Worm (Caenorhabditis elegans) whole organism, L4 larva: ENCODE results near the gene somi-1.

Source experiments
- F10B5.3 ChIP-seq: sonication (generic microtip); optimal IDR thresholded peaks from 2 replicates; lab custom pipeline; 2016; ENCODE audit warnings: mild to moderate bottlenecking, missing genetic modification characterization, missing compliant biosample characterization
- F37D6.2 ChIP-seq: sonication (generic microtip); optimal IDR thresholded peaks from 2 replicates; lab custom pipeline; 2016; ENCODE audit warnings: mild to moderate bottlenecking, missing genetic modification characterization, missing compliant biosample characterization
- F44E2.7 ChIP-seq: fragments of 200-800 bp; sonication (Bioruptor generic); IDR thresholded peaks from 2 replicates; pipeline ENCODE4 v2.1.2; 2022; ENCODE audit warnings: missing genetic modification characterization, missing compliant biosample characterization
- F49E8.2 ChIP-seq: sonication (generic microtip); optimal IDR thresholded peaks from 2 replicates; lab custom pipeline; 2016; ENCODE audit warnings: missing compliant biosample characterization, mild to moderate bottlenecking, missing genetic modification characterization, borderline replicate concordance
- T20F7.1 ChIP-seq: fragments of 200-800 bp; sonication (Bioruptor generic); optimal IDR thresholded peaks from 2 replicates; lab custom pipeline; 2018; ENCODE audit warnings: mild to moderate bottlenecking, missing genetic modification characterization, missing compliant biosample characterization
- Y48G9A.11 ChIP-seq: fragments of 200-800 bp; sonication (Bioruptor generic); IDR thresholded peaks from 2 replicates; pipeline ENCODE4 v1.3.6; 2022; ENCODE audit warnings: missing genetic modification reagents, missing genetic modification characterization, missing compliant biosample characterization
- Y75B8A.6 ChIP-seq: fragments of 200-800 bp; sonication (Bioruptor generic); IDR thresholded peaks from 2 replicates; pipeline ENCODE4 v1.3.6; 2022; ENCODE audit warnings: missing genetic modification reagents, missing genetic modification characterization, missing compliant biosample characterization
- aha-1 ChIP-seq: fragments of 150-350 bp; peaks from one replicate; lab custom pipeline; 2014; ENCODE audit warnings: missing biosample characterization, missing genetic modification characterization
- ceh-44 ChIP-seq: fragments of 200-800 bp; sonication (Bioruptor generic); IDR thresholded peaks from 2 replicates; pipeline ENCODE4 v1.3.6; 2022; ENCODE audit warnings: missing genetic modification reagents, missing genetic modification characterization, missing compliant biosample characterization
- ceh-82 ChIP-seq: sonication (generic microtip); optimal IDR thresholded peaks from 2 replicates; lab custom pipeline; 2017; ENCODE audit warnings: missing biosample characterization, missing genetic modification characterization
- cey-2 ChIP-seq: sonication (generic microtip); optimal IDR thresholded peaks from 3 replicates; lab custom pipeline; 2017; ENCODE audit warnings: missing genetic modification characterization, mild to moderate bottlenecking, missing compliant biosample characterization, antibody characterized with exemption, borderline replicate concordance; ENCODE audit not compliant: insufficient read depth
- ctbp-1 ChIP-seq: fragments of 200-800 bp; sonication (Bioruptor generic); IDR thresholded peaks from 2 replicates; pipeline ENCODE4 v1.3.6; 2022; ENCODE audit warnings: missing genetic modification reagents, missing genetic modification characterization, missing compliant biosample characterization
- daf-12 ChIP-seq: fragments of 150-350 bp; optimal IDR thresholded peaks from 2 replicates; lab custom pipeline; 2014; ENCODE audit warnings: missing biosample characterization, missing genetic modification reagents, missing genetic modification characterization
- daf-16 ChIP-seq, 3 experiments: sonication (generic microtip); optimal IDR thresholded peaks; 2 replicates each; lab custom pipeline; 2016 to 2017; ENCODE audit warnings: missing genetic modification characterization in 3 of 3, missing genetic modification reagents in 3 of 3, mild to moderate bottlenecking in 2 of 3, missing compliant biosample characterization in 2 of 3, missing biosample characterization in 1 of 3, moderate library complexity in 1 of 3
- daf-19 ChIP-seq: fragments of 200-800 bp; sonication (Bioruptor generic); conservative IDR thresholded peaks from 2 replicates; pipeline ENCODE4 v1.3.6; 2022; ENCODE audit warnings: missing genetic modification characterization, missing compliant biosample characterization
- daf-8 ChIP-seq: fragments of 200-800 bp; sonication (Bioruptor generic); IDR thresholded peaks from 2 replicates; pipeline ENCODE4 v1.3.6; 2022; ENCODE audit warnings: missing genetic modification characterization, missing compliant biosample characterization
- dmd-6 ChIP-seq: fragments of 200-800 bp; sonication (Bioruptor generic); IDR thresholded peaks from 2 replicates; pipeline ENCODE4 v1.3.6; 2022; ENCODE audit warnings: missing genetic modification reagents, missing genetic modification characterization, missing compliant biosample characterization
- dpl-1 ChIP-seq: fragments of 150-350 bp; optimal IDR thresholded peaks from 2 replicates; lab custom pipeline; 2014; ENCODE audit warnings: missing biosample characterization, missing genetic modification reagents, missing genetic modification characterization
- dve-1 ChIP-seq: sonication (generic microtip); optimal IDR thresholded peaks from 2 replicates; lab custom pipeline; 2017; ENCODE audit warnings: antibody characterized with exemption, mild to moderate bottlenecking, missing genetic modification characterization, missing compliant biosample characterization; ENCODE audit not compliant: insufficient read depth
- egl-27 ChIP-seq: sonication (generic microtip); optimal IDR thresholded peaks from 3 replicates; lab custom pipeline; 2017; ENCODE audit warnings: missing biosample characterization, missing genetic modification reagents, missing genetic modification characterization
- fos-1 ChIP-seq: fragments of 150-350 bp; optimal IDR thresholded peaks from 2 replicates; lab custom pipeline; 2014; ENCODE audit warnings: missing biosample characterization, missing genetic modification characterization
- hif-1 ChIP-seq, 2 experiments: sonication (generic microtip); optimal IDR thresholded peaks; 2 replicates each; lab custom pipeline; 2016 to 2017; ENCODE audit warnings: missing compliant biosample characterization in 2 of 2, missing genetic modification characterization in 2 of 2, missing genetic modification reagents in 2 of 2, missing genotype in 2 of 2, mild to moderate bottlenecking in 1 of 2
- hlh-11 ChIP-seq: fragments of 200-800 bp; sonication (Bioruptor generic); optimal IDR thresholded peaks from 2 replicates; lab custom pipeline; 2018; ENCODE audit warnings: mild to moderate bottlenecking, missing genetic modification characterization, missing compliant biosample characterization
- hlh-30 ChIP-seq: sonication (generic microtip); optimal IDR thresholded peaks from 2 replicates; lab custom pipeline; 2017; ENCODE audit warnings: antibody characterized with exemption, mild to moderate bottlenecking, missing genetic modification characterization, missing compliant biosample characterization; ENCODE audit not compliant: insufficient read depth
- lin-29 ChIP-seq: fragments of 200-800 bp; sonication (Bioruptor generic); IDR thresholded peaks from 2 replicates; pipeline ENCODE4 v1.3.6; 2022; ENCODE audit warnings: missing genetic modification reagents, missing genetic modification characterization, missing compliant biosample characterization
- madf-5 ChIP-seq, 2 experiments: fragments of 200-800 bp; sonication (Bioruptor generic); IDR thresholded peaks; 2 replicates each; pipeline ENCODE4 v1.3.6; 2022; ENCODE audit warnings: missing compliant biosample characterization in 2 of 2, missing genetic modification characterization in 2 of 2
- mdl-1 ChIP-seq, 2 experiments: fragments of 150-350 bp in 1 of 2; sonication (generic microtip) in 1 of 2; optimal IDR thresholded peaks; 2 replicates each; lab custom pipeline; 2014 to 2017; ENCODE audit warnings: missing biosample characterization in 2 of 2, missing genetic modification characterization in 2 of 2
- mep-1 ChIP-seq: fragments of 150-350 bp; sonication (generic microtip); optimal IDR thresholded peaks from 3 replicates; lab custom pipeline; 2014; ENCODE audit warnings: missing biosample characterization, missing genetic modification characterization
- mxl-2 ChIP-seq: fragments of 200-800 bp; sonication (Bioruptor generic); conservative IDR thresholded peaks from 2 replicates; pipeline ENCODE4 v1.3.6; 2022; ENCODE audit warnings: missing genetic modification reagents, missing genetic modification characterization, missing compliant biosample characterization
- mxl-3 ChIP-seq: fragments of 200-800 bp; sonication (Bioruptor generic); optimal IDR thresholded peaks from 2 replicates; lab custom pipeline; 2018; ENCODE audit warnings: mild to moderate bottlenecking, missing genetic modification characterization, missing compliant biosample characterization
- nhr-10 ChIP-seq: fragments of 150-350 bp; optimal IDR thresholded peaks from 2 replicates; lab custom pipeline; 2014; ENCODE audit warnings: missing biosample characterization, missing genetic modification characterization
- nhr-102 ChIP-seq: sonication (generic microtip); optimal IDR thresholded peaks from 2 replicates; lab custom pipeline; 2016; ENCODE audit warnings: mild to moderate bottlenecking, missing genetic modification characterization, moderate library complexity, missing compliant biosample characterization
- nhr-28 ChIP-seq: fragments of 150-350 bp; optimal IDR thresholded peaks from 2 replicates; lab custom pipeline; 2014; ENCODE audit warnings: missing biosample characterization, missing genetic modification characterization
- nhr-41 ChIP-seq: fragments of 200-800 bp; sonication (Bioruptor generic); IDR thresholded peaks from 2 replicates; pipeline ENCODE4 v1.3.6; 2022; ENCODE audit warnings: missing genetic modification reagents, missing genetic modification characterization, missing compliant biosample characterization
- nhr-42 ChIP-seq: fragments of 200-800 bp; sonication (Bioruptor generic); IDR thresholded peaks from 2 replicates; pipeline ENCODE4 v1.3.6; 2022; ENCODE audit warnings: missing genetic modification characterization, missing compliant biosample characterization
- nhr-48 ChIP-seq: sonication (generic microtip); optimal IDR thresholded peaks from 2 replicates; lab custom pipeline; 2016; ENCODE audit warnings: mild to moderate bottlenecking, missing genetic modification characterization, missing compliant biosample characterization
- pha-4 ChIP-seq, 2 experiments: fragments of 150-350 bp in 1 of 2; fragments of 200-800 bp in 1 of 2; sonication (Bioruptor generic) in 1 of 2; IDR thresholded peaks in 1 of 2; optimal IDR thresholded peaks in 1 of 2; 2 replicates each; pipeline versions ENCODE4 v1.3.6 to Lab custom; 2014 to 2022; ENCODE audit warnings: missing genetic modification characterization in 2 of 2, missing genetic modification reagents in 2 of 2, missing biosample characterization in 1 of 2, missing compliant biosample characterization in 1 of 2
- pqm-1 ChIP-seq: sonication (generic microtip); optimal IDR thresholded peaks from 2 replicates; lab custom pipeline; 2017; ENCODE audit warnings: missing biosample characterization, missing genetic modification characterization
- sdz-12 ChIP-seq: fragments of 200-800 bp; sonication (Bioruptor generic); optimal IDR thresholded peaks from 2 replicates; lab custom pipeline; 2018; ENCODE audit warnings: mild to moderate bottlenecking, missing genetic modification characterization, missing compliant biosample characterization
- set-16 ChIP-seq: fragments of 200-800 bp; sonication (Bioruptor generic); IDR thresholded peaks from 2 replicates; pipeline ENCODE4 v1.3.6; 2022; ENCODE audit warnings: missing genetic modification reagents, missing genetic modification characterization, missing compliant biosample characterization
- skn-1 ChIP-seq: fragments of 150-350 bp; optimal IDR thresholded peaks from 2 replicates; lab custom pipeline; 2014; ENCODE audit warnings: missing biosample characterization, missing genetic modification characterization
- snpc-4 ChIP-seq: fragments of 150-350 bp; optimal IDR thresholded peaks from 2 replicates; lab custom pipeline; 2014; ENCODE audit warnings: missing biosample characterization, missing genetic modification characterization
- tra-1 ChIP-seq: fragments of 200-800 bp; sonication (Bioruptor generic); IDR thresholded peaks from 2 replicates; pipeline ENCODE4 v1.3.6; 2022; ENCODE audit warnings: missing genetic modification reagents, missing genetic modification characterization, missing compliant biosample characterization
- unc-130 ChIP-seq: sonication (generic microtip); optimal IDR thresholded peaks from 2 replicates; lab custom pipeline; 2016; ENCODE audit warnings: missing genetic modification reagents, missing genetic modification characterization, missing compliant biosample characterization
- unc-62 ChIP-seq, 3 experiments: fragments of 150-350 bp in 1 of 3; sonication (generic microtip); optimal IDR thresholded peaks in 2 of 3; peaks in 1 of 3; 1 replicate in 1 of 3; 2 replicates in 2 of 3; lab custom pipeline; 2014 to 2017; ENCODE audit warnings: missing biosample characterization in 3 of 3, missing genetic modification characterization in 3 of 3, missing genetic modification reagents in 3 of 3, missing genotype in 1 of 3
- zag-1 ChIP-seq: fragments of 150-350 bp; optimal IDR thresholded peaks from 2 replicates; lab custom pipeline; 2014; ENCODE audit warnings: missing biosample characterization, missing genetic modification characterization
- zip-11 ChIP-seq: fragments of 200-800 bp; sonication (Bioruptor generic); IDR thresholded peaks from 2 replicates; pipeline ENCODE4 v1.3.6; 2022; ENCODE audit warnings: missing genetic modification characterization, missing compliant biosample characterization
- zip-2 ChIP-seq: fragments of 150-350 bp; optimal IDR thresholded peaks from 2 replicates; lab custom pipeline; 2014; ENCODE audit warnings: missing biosample characterization, missing genetic modification characterization
- ztf-11 ChIP-seq: fragments of 150-350 bp; optimal IDR thresholded peaks from 2 replicates; lab custom pipeline; 2014; ENCODE audit warnings: missing biosample characterization, missing genetic modification characterization
- ztf-7 ChIP-seq: fragments of 150-350 bp; optimal IDR thresholded peaks from 2 replicates; lab custom pipeline; 2014; ENCODE audit warnings: missing biosample characterization, missing genetic modification characterization

somi-1 gene

DNA sequence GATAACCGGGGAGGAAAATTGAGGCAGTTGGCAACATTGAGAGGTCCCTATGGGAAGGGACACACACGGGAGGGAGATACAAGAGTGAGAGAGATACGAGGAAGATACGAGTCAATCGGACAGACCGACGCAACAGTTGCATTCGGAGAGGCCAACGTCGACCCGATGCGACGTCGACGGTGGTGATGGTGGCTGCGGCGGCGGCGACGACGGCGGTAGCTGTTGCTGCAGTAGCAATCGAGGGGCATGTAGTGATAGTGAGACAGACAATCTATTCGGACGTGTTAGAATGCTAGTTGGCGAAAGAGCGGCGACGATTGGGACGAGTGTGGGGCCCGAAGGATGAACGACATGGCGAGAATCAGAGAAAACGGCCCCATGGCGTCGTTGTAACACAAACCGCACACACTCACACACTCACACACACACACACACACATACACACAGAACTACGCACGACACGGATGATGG, 2.2 kb upstream of the somi-1 start:
- TF ChIP-seq nhr-10 (tag; lab: Kevin White, UChicago) (no peak), dve-1 (tag; lab: Kevin White, UChicago) (no peak), nhr-102 (tag; lab: Kevin White, UChicago) (no peak), T20F7.1 (GFP tag; lab: Kevin White, UChicago) (no peak), nhr-41 (no peak), F49E8.2 (tag; lab: Kevin White, UChicago) (no peak), pha-4 (GFP tag; IDR thresholded peaks at IDR 0.05; lab: Robert Waterston, UW) (no peak), pha-4 (tag; optimal IDR thresholded peaks at IDR 0.05; lab: Kevin White, UChicago) (no peak), madf-5 (GFP tag; IDR thresholded peaks at IDR 0.05; lab: Robert Waterston, UW) (no peak), ztf-7 (no peak), F10B5.3 (tag; lab: Kevin White, UChicago) (no peak), mxl-2 (GFP tag; lab: Robert Waterston, UW) (no peak), F37D6.2 (tag; lab: Kevin White, UChicago) (no peak), zag-1 (no peak), ctbp-1 (peak; percentile 41; the same call in 1 of the 2 replicates), ceh-44 (GFP tag; lab: Robert Waterston, UW) (no peak), mdl-1 (tag; optimal IDR thresholded peaks at IDR 0.05; lab: Kevin White, UChicago) (peak in 1 of 2 experiments; percentile 56), unc-62 (GFP tag; optimal IDR thresholded peaks at IDR 0.05 in 1 of 2; lab: Kevin White, UChicago) (peak in 1 of 2 experiments; percentile 85), unc-62 (tag; optimal IDR thresholded peaks at IDR 0.05; lab: Kevin White, UChicago) (no peak), daf-19 (GFP tag; lab: Robert Waterston, UW) (no peak), egl-27 (tag; lab: Kevin White, UChicago) (no peak), pqm-1 (tag; lab: Kevin White, UChicago) (no peak), Y48G9A.11 (GFP tag; lab: Robert Waterston, UW) (no peak), nhr-42 (GFP tag; lab: Robert Waterston, UW) (no peak), zip-11 (GFP tag; lab: Robert Waterston, UW) (no peak), F44E2.7 (GFP tag; lab: Robert Waterston, UW) (no peak), dmd-6 (GFP tag; lab: Robert Waterston, UW) (no peak), aha-1 (no peak), mep-1 (tag; lab: Kevin White, UChicago) (peak; percentile 10), hif-1 (tag; optimal IDR thresholded peaks at IDR 0.05; lab: Kevin White, UChicago) (peak in 1 of 2 experiments; percentile 8), daf-16 (GFP tag; optimal IDR thresholded peaks at IDR 0.05; lab: Kevin White, UChicago) (no peak), daf-16 (tag; optimal IDR thresholded peaks at IDR 0.05; lab: Kevin White, UChicago) (no peak), ceh-82 (no peak), ztf-11 (tag; lab: Kevin White, UChicago) (no peak), set-16 (GFP tag; lab: Robert Waterston, UW) (peak; percentile 73), fos-1 (tag; lab: Kevin White, UChicago) (no peak), unc-130 (GFP tag; lab: Kevin White, UChicago) (no peak), lin-29 (GFP tag; lab: Robert Waterston, UW) (no peak), snpc-4 (tag; lab: Kevin White, UChicago) (no peak), dpl-1 (GFP tag; lab: Kevin White, UChicago) (no peak), daf-12 (tag; lab: Kevin White, UChicago) (no peak), mxl-3 (GFP tag; lab: Kevin White, UChicago) (peak; percentile 57), hlh-11 (peak; percentile 73), cey-2 (tag; lab: Kevin White, UChicago) (no peak), Y75B8A.6 (no peak), sdz-12 (GFP tag; lab: Kevin White, UChicago) (no peak), hlh-30 (no peak), skn-1 (tag; lab: Kevin White, UChicago) (no peak), tra-1 (no peak), nhr-48 (tag; lab: Kevin White, UChicago) (no peak), nhr-28 (tag; lab: Kevin White, UChicago) (peak; percentile 87), daf-8 (GFP tag; lab: Robert Waterston, UW) (no peak), zip-2 (tag; lab: Kevin White, UChicago) (no peak)
